Fruit fly (Drosophila melanogaster): ENCODE results near the gene tant.
A peak's percentile ranks its signal among the peaks of the same experiment; 100 is the strongest.

tant gene

DNA sequence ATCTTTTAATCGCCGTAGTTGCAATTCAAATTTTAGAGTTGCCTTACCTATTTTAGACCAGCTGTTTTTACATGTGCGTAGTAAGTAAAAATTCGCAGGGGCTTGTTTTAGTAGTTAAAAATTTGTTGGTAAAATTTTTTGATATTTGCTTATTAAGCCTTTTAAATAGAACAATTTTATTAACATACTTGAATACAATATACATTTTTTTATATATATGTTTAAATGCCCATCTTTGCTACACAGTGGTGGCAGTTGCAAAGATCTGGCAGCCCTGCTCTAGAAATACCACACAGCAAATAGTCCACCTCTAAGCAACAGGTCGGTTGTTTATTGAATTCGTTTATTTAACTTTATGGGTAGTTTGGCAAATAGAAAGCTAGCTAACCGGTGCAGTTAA is 39.8 kb downstream of the tant start, which contains the start of the genes CG10467 and loj (continued):
- TF ChIP-seq NFAT (GFP tag; IDR thresholded peaks at IDR 0.05): peak; percentile 97
- TF ChIP-seq Awh (GFP tag; IDR thresholded peaks at IDR 0.05): peak; percentile 91
- peak; percentile 97 for TF ChIP-seq PHDP (tag; optimal IDR thresholded peaks at IDR 0.05)
- peak; percentile 97 for TF ChIP-seq Xrp1 (GFP tag; IDR thresholded peaks at IDR 0.05)
- peak; percentile 90 for TF ChIP-seq ewg (GFP tag; optimal IDR thresholded peaks at IDR 0.05)
- peak; percentile 89 for TF ChIP-seq CG11695 (GFP tag; IDR thresholded peaks at IDR 0.05)
- peak; percentile 72 for TF ChIP-seq unc-4 (GFP tag; IDR thresholded peaks at IDR 0.05; ENCODE audit: partially characterized antibody)
- peak; percentile 91 for TF ChIP-seq stc (GFP tag; IDR thresholded peaks at IDR 0.05)
- TF ChIP-seq CG13624 (GFP tag; optimal IDR thresholded peaks at IDR 0.05): peak; percentile 85
- peak; percentile 95; the same call in 2 of the 3 replicates for TF ChIP-seq CG3726 (GFP tag; IDR thresholded peaks at IDR 0.05)
- peak; percentile 92 for TF ChIP-seq CG7357 (GFP tag; IDR thresholded peaks at IDR 0.05)
- TF ChIP-seq CG11504 (tag; optimal IDR thresholded peaks at IDR 0.05): peak; percentile 95
- peak; percentile 95 for TF ChIP-seq CG30431 (GFP tag; optimal IDR thresholded peaks at IDR 0.05)
- peak; percentile 86 for TF ChIP-seq vfl (GFP tag; optimal IDR thresholded peaks at IDR 0.05)
- TF ChIP-seq CG5245 (GFP tag; optimal IDR thresholded peaks at IDR 0.05): peak; percentile 93
- TF ChIP-seq HLH3B (GFP tag; IDR thresholded peaks at IDR 0.05): peak; percentile 97
- peak; percentile 93 for TF ChIP-seq danr (GFP tag; IDR thresholded peaks at IDR 0.05)
- peak; percentile 79 for TF ChIP-seq nau (GFP tag; optimal IDR thresholded peaks at IDR 0.05)
- TF ChIP-seq Oaz (GFP tag; IDR thresholded peaks at IDR 0.05): peak; percentile 91
- TF ChIP-seq CG14860 (GFP tag; IDR thresholded peaks at IDR 0.05; ENCODE audit: partially characterized antibody): peak; percentile 61; the same call in 2 of the 3 replicates
- TF ChIP-seq zen2 (GFP tag; IDR thresholded peaks at IDR 0.05; ENCODE audit: partially characterized antibody): no peak
- TF ChIP-seq CG15601 (tag; optimal IDR thresholded peaks at IDR 0.05): peak; percentile 93
- no peak for TF ChIP-seq prd (optimal IDR thresholded peaks at IDR 0.05)
- TF ChIP-seq prd (GFP tag; IDR thresholded peaks at IDR 0.05): peak; percentile 99
- peak; percentile 98 for TF ChIP-seq CG9817 (tag; optimal IDR thresholded peaks at IDR 0.05)
- peak; percentile 96 for TF ChIP-seq ase (GFP tag; IDR thresholded peaks at IDR 0.05)
- TF ChIP-seq CG2875 (GFP tag; optimal IDR thresholded peaks at IDR 0.05): peak; percentile 72
- TF ChIP-seq CG10959 (GFP tag; IDR thresholded peaks at IDR 0.05): peak; percentile 94
- peak; percentile 56 for TF ChIP-seq ab (GFP tag; optimal IDR thresholded peaks at IDR 0.05)
- TF ChIP-seq psq (GFP tag; optimal IDR thresholded peaks at IDR 0.05): peak; percentile 91
- TF ChIP-seq Ravus (GFP tag; IDR thresholded peaks at IDR 0.05): peak; percentile 88
- peak; percentile 80 for TF ChIP-seq tap (tag; optimal IDR thresholded peaks at IDR 0.05)
- TF ChIP-seq gsb (GFP tag; IDR thresholded peaks at IDR 0.05): peak; percentile 90
- peak; percentile 93 for TF ChIP-seq CG12104 (GFP tag; optimal IDR thresholded peaks at IDR 0.05)
- no peak for TF ChIP-seq fru (optimal IDR thresholded peaks at IDR 0.05)
- peak; percentile 75 for TF ChIP-seq org-1 (GFP tag; optimal IDR thresholded peaks at IDR 0.05)
- TF ChIP-seq Vsx1 (GFP tag; optimal IDR thresholded peaks at IDR 0.05): peak; percentile 73
- peak; percentile 65 for TF ChIP-seq Ets97D (GFP tag; optimal IDR thresholded peaks at IDR 0.05)
- TF ChIP-seq CG6254 (GFP tag; optimal IDR thresholded peaks at IDR 0.05): peak; percentile 80
- peak; percentile 98 for TF ChIP-seq CoRest (tag; optimal IDR thresholded peaks at IDR 0.05)
- TF ChIP-seq br (optimal IDR thresholded peaks at IDR 0.05): no peak
- peak; percentile 98 for TF ChIP-seq ttk (GFP tag; IDR thresholded peaks at IDR 0.05)
- TF ChIP-seq CG9609 (GFP tag; optimal IDR thresholded peaks at IDR 0.05): peak; percentile 80
- TF ChIP-seq CG3838 (GFP tag; optimal IDR thresholded peaks at IDR 0.05): peak; percentile 86
- peak; percentile 83 for TF ChIP-seq CG6654 (GFP tag; optimal IDR thresholded peaks at IDR 0.05)
- TF ChIP-seq CG16813 (GFP tag; IDR thresholded peaks at IDR 0.05; ENCODE audit: partially characterized antibody): peak; percentile 75
- TF ChIP-seq klu (GFP tag; IDR thresholded peaks at IDR 0.05): peak; percentile 97
- peak; percentile 65 for TF ChIP-seq vnd (GFP tag; IDR thresholded peaks at IDR 0.05; ENCODE audit: partially characterized antibody)
- no peak for TF ChIP-seq btn (GFP tag; optimal IDR thresholded peaks at IDR 0.05)
- TF ChIP-seq B-H2 (GFP tag; optimal IDR thresholded peaks at IDR 0.05): peak; percentile 94
- TF ChIP-seq CG2199 (GFP tag; IDR thresholded peaks at IDR 0.05): peak; percentile 94
- TF ChIP-seq bsh (GFP tag; optimal IDR thresholded peaks at IDR 0.05): peak in 1 of 2 experiments; percentile 97

Data from whole organism, embryonic.